Worm (Caenorhabditis elegans) whole organism, early embryonic: ENCODE data around the gene bed-2.

Experiments used
- ama-1 ChIP-seq: fragments of 150-350 bp; optimal IDR thresholded peaks from 2 replicates; lab custom pipeline; 2014
- ceh-13 ChIP-seq: fragments of 200-800 bp; sonication (Bioruptor generic); optimal IDR thresholded peaks from 2 replicates; lab custom pipeline; 2018; ENCODE audit warnings: mild to moderate bottlenecking, missing genetic modification characterization, missing compliant biosample characterization
- ets-7 ChIP-seq: sonication (generic microtip); optimal IDR thresholded peaks from 2 replicates; lab custom pipeline; 2016; ENCODE audit warnings: missing genotype, missing genetic modification characterization, missing compliant biosample characterization
- flt-1 ChIP-seq: fragments of 200-800 bp; sonication (Bioruptor generic); IDR thresholded peaks from 2 replicates; pipeline ENCODE4 v1.3.6; 2022; ENCODE audit warnings: missing genetic modification characterization, missing compliant biosample characterization
- hmbx-1 ChIP-seq: sonication (generic microtip); optimal IDR thresholded peaks from 2 replicates; lab custom pipeline; 2016; ENCODE audit warnings: mild to moderate bottlenecking, missing genetic modification characterization, missing compliant biosample characterization
- hmg-4 ChIP-seq: fragments of 200-800 bp; sonication (Bioruptor generic); optimal IDR thresholded peaks from 2 replicates; lab custom pipeline; 2018; ENCODE audit warnings: mild to moderate bottlenecking, missing genetic modification characterization, missing compliant biosample characterization
- pes-1 ChIP-seq: fragments of 200-800 bp; sonication (Bioruptor generic); IDR thresholded peaks from 2 replicates; pipeline ENCODE4 v1.3.6; 2022; ENCODE audit warnings: missing genetic modification reagents, missing genetic modification characterization, missing compliant biosample characterization
- sea-1 ChIP-seq: fragments of 200-800 bp; sonication (Bioruptor generic); conservative IDR thresholded peaks from 2 replicates; pipeline ENCODE4 v1.3.6; 2022; ENCODE audit warnings: missing genetic modification characterization, missing compliant biosample characterization
- tbx-37 ChIP-seq: fragments of 200-800 bp; sonication (Bioruptor generic); conservative IDR thresholded peaks from 2 replicates; pipeline ENCODE4 v1.3.6; 2022; ENCODE audit warnings: missing genetic modification reagents, missing genetic modification characterization, missing compliant biosample characterization

- TF ChIP-seq ama-1 (lab: Kevin White, UChicago) (no peak), hmg-4 (GFP tag; lab: Kevin White, UChicago) (no peak), ceh-13 (GFP tag; lab: Kevin White, UChicago) (no peak), ets-7 (tag; lab: Kevin White, UChicago) (no peak), sea-1 (no peak), hmbx-1 (tag; lab: Kevin White, UChicago) (no peak), tbx-37 (no peak), flt-1 (GFP tag; lab: Robert Waterston, UW) (no peak), pes-1 (GFP tag; lab: Robert Waterston, UW) (no peak)
Observed at ce11 chrIII:11492489-11492888, 21.9 kb upstream of the bed-2 start.
